Fruit fly (Drosophila melanogaster) whole organism: Measurements from ENCODE around the gene Der-1.

Experiments
- EcR ChIP-seq, 2 experiments: fragments of >200 bp; optimal IDR thresholded peaks; 2 replicates each; lab custom pipeline; 2017; ENCODE audit warnings: missing biosample characterization in 2 of 2, missing genetic modification characterization in 2 of 2, missing genetic modification reagents in 2 of 2
- pan ChIP-seq: fragments of >200 bp; optimal IDR thresholded peaks from 2 replicates; lab custom pipeline; 2017
- psq ChIP-seq: fragments of >200 bp; optimal IDR thresholded peaks from 2 replicates; lab custom pipeline; 2017
- usp ChIP-seq: fragments of >200 bp; optimal IDR thresholded peaks from 2 replicates; lab custom pipeline; 2017; ENCODE audit warnings: missing biosample characterization, missing genetic modification characterization, mixed read lengths

dm6 chr2L:2013836-2014434, 40.2 kb downstream of the Der-1 start:
- TF ChIP-seq pan = no peak
- no peak for TF ChIP-seq EcR (GFP tag; optimal IDR thresholded peaks at IDR 0.05; lab: Kevin White, UChicago)
- no peak for TF ChIP-seq psq (lab: Kevin White, UChicago)
- TF ChIP-seq usp = no peak
